Worm (Caenorhabditis elegans) whole organism, L4/young adult: ENCODE data around the gene clec-162.

Experiments used
- W03F9.2 ChIP-seq: fragments of 150-350 bp; optimal IDR thresholded peaks from 2 replicates; lab custom pipeline; 2014; ENCODE audit warnings: missing biosample characterization, missing genetic modification characterization
- him-1 ChIP-seq: sonication (generic microtip); optimal IDR thresholded peaks from 2 replicates; lab custom pipeline; 2016; ENCODE audit warnings: missing genotype, missing genetic modification reagents, missing genetic modification characterization, missing compliant biosample characterization

DNA sequence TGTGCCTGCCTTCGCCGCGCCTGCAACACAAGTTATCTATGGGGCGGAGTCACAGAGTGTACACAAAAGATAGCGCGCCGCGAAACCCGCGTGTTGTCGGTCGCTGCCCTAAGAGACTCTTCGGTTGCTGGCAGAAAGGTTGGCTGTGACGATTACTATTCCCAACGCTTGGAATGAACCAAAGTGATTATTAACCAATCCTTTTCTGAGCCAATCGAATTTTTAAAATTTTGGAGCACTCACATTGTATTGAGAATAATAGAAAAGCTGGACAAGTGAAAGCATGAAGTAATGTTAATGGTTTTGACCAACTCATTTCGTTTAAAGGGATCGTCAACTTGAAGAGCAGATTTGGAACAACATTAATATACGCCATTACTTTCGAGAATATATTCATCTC lies 7.8 kb downstream of the clec-162 start:
- TF ChIP-seq him-1 (tag; lab: Kevin White, UChicago) (no peak), W03F9.2 (peak; percentile 32)
